Worm (Caenorhabditis elegans) whole organism, L2 larva: ENCODE results near the gene srb-11.

Experiments used
- mab-5 ChIP-seq: fragments of 150-350 bp; optimal IDR thresholded peaks from 2 replicates; lab custom pipeline; 2014; ENCODE audit warnings: missing biosample characterization, missing genetic modification characterization
- unc-55 ChIP-seq: fragments of 150-350 bp; sonication (generic microtip); optimal IDR thresholded peaks from 3 replicates; lab custom pipeline; 2014; ENCODE audit warnings: missing biosample characterization, missing genetic modification reagents, missing genetic modification characterization

- TF ChIP-seq unc-55 (GFP tag; lab: Kevin White, UChicago) (no peak), mab-5 (tag; lab: Kevin White, UChicago) (no peak)
These were observed 30.1 kb downstream of the srb-11 start, which contains the start of gene T26A5.8 for ce11 chrIII:6462610-6463009.
